Fruit fly (Drosophila melanogaster) whole organism, embryonic: Measurements from ENCODE around the gene Mnn1.

ENCODE experiments used
- CG11398 ChIP-seq: fragments of 200-800 bp; sonication (Bioruptor generic); optimal IDR thresholded peaks from 2 replicates; lab custom pipeline; 2016; ENCODE audit warnings: missing biosample characterization, missing genetic modification characterization
- CG12104 ChIP-seq: fragments of 200-800 bp; sonication (Bioruptor generic); optimal IDR thresholded peaks from 3 replicates; lab custom pipeline; 2016; ENCODE audit warnings: missing biosample characterization, missing genetic modification characterization
- CG12744 ChIP-seq: fragments of 200-800 bp; sonication (Bioruptor generic); optimal IDR thresholded peaks from 2 replicates; lab custom pipeline; 2016; ENCODE audit warnings: missing biosample characterization, missing genetic modification characterization
- CG12769 ChIP-seq: fragments of 200-800 bp; sonication (Bioruptor generic); optimal IDR thresholded peaks from 2 replicates; lab custom pipeline; 2019; ENCODE audit warnings: missing biosample characterization, mild to moderate bottlenecking, missing genetic modification characterization, moderate library complexity
- CG15269 ChIP-seq: fragments of 200-800 bp; sonication (Bioruptor generic); optimal IDR thresholded peaks from 2 replicates; lab custom pipeline; 2018; ENCODE audit warnings: missing biosample characterization, mild to moderate bottlenecking, missing genetic modification characterization, moderate library complexity
- CG1529 ChIP-seq: fragments of 200-800 bp; sonication (Bioruptor generic); optimal IDR thresholded peaks from 3 replicates; lab custom pipeline; 2018; ENCODE audit warnings: missing biosample characterization, missing genetic modification characterization
- CG15601 ChIP-seq: fragments of 200-800 bp; sonication (Bioruptor generic); optimal IDR thresholded peaks from 3 replicates; lab custom pipeline; 2019; ENCODE audit warnings: missing biosample characterization, mild to moderate bottlenecking, missing genetic modification characterization, moderate library complexity
- CG16779 ChIP-seq: fragments of 200-800 bp; sonication (Bioruptor generic); IDR thresholded peaks from 2 replicates; pipeline ENCODE4 v1.3.6; 2022; ENCODE audit warnings: missing biosample characterization, missing genetic modification characterization
- CG16863 ChIP-seq: fragments of 200-800 bp; sonication (Bioruptor generic); optimal IDR thresholded peaks from 3 replicates; lab custom pipeline; 2016; ENCODE audit warnings: missing biosample characterization, missing genetic modification characterization
- CG2678 ChIP-seq: fragments of 200-800 bp; sonication (Bioruptor generic); optimal IDR thresholded peaks from 3 replicates; lab custom pipeline; 2019; ENCODE audit warnings: missing biosample characterization, mild to moderate bottlenecking, missing genetic modification characterization, moderate library complexity
- CG31441 ChIP-seq: fragments of 200-800 bp; sonication (Bioruptor generic); IDR thresholded peaks from 2 replicates; pipeline ENCODE4 v1.3.6; 2022; ENCODE audit warnings: missing biosample characterization, missing genetic modification characterization
- CG4617 ChIP-seq: fragments of 200-800 bp; sonication (Bioruptor generic); optimal IDR thresholded peaks from 3 replicates; lab custom pipeline; 2016; ENCODE audit warnings: missing biosample characterization, missing genetic modification characterization, borderline replicate concordance
- CG5953 ChIP-seq: fragments of 200-800 bp; sonication (Bioruptor generic); IDR thresholded peaks from 2 replicates; pipeline ENCODE4 v1.3.6; 2022; ENCODE audit warnings: missing biosample characterization, missing genetic modification characterization
- CG6175 ChIP-seq: fragments of 200-800 bp; sonication (Bioruptor generic); IDR thresholded peaks from 3 replicates; pipeline ENCODE4 v1.3.6; 2022; ENCODE audit warnings: missing biosample characterization, missing genetic modification characterization
- CG6272 ChIP-seq: fragments of 200-800 bp; sonication (Bioruptor generic); IDR thresholded peaks from 2 replicates; pipeline ENCODE4 v1.3.6; 2022; ENCODE audit warnings: missing biosample characterization, missing genetic modification characterization
- CG7372 ChIP-seq: fragments of 200-800 bp; sonication (Bioruptor generic); IDR thresholded peaks from 2 replicates; pipeline ENCODE4 v1.3.6; 2022; ENCODE audit warnings: missing biosample characterization, missing genetic modification characterization
- CG7963 ChIP-seq: fragments of 200-800 bp; sonication (Bioruptor generic); IDR thresholded peaks from 3 replicates; pipeline ENCODE4 v1.3.6; 2022; ENCODE audit warnings: missing biosample characterization, missing genetic modification characterization; ENCODE audit not compliant: partially characterized antibody
- CG8089 ChIP-seq: fragments of 200-800 bp; sonication (Bioruptor generic); optimal IDR thresholded peaks from 3 replicates; lab custom pipeline; 2016; ENCODE audit warnings: missing biosample characterization, missing genetic modification characterization
- CG8478 ChIP-seq: fragments of >200 bp; optimal IDR thresholded peaks from 2 replicates; lab custom pipeline; 2018
- CG8924 ChIP-seq: fragments of 200-800 bp; optimal IDR thresholded peaks from 3 replicates; lab custom pipeline; 2019; ENCODE audit warnings: missing biosample characterization, mild to moderate bottlenecking, missing genetic modification characterization, moderate library complexity
- Dp ChIP-seq: fragments of 200-800 bp; sonication (Bioruptor generic); optimal IDR thresholded peaks from 2 replicates; lab custom pipeline; 2018; ENCODE audit warnings: missing biosample characterization, mild to moderate bottlenecking, missing genetic modification characterization, moderate library complexity
- Ets97D ChIP-seq: fragments of 200-800 bp; sonication (Bioruptor generic); optimal IDR thresholded peaks from 3 replicates; lab custom pipeline; 2016; ENCODE audit warnings: missing biosample characterization, missing genetic modification characterization
- Gug ChIP-seq: fragments of 200-800 bp; sonication (Bioruptor generic); IDR thresholded peaks from 4 replicates; pipeline ENCODE4 v1.3.6; 2022; ENCODE audit warnings: missing biosample characterization, missing genetic modification characterization
- HLHmδ ChIP-seq: fragments of 200-800 bp; sonication (Bioruptor generic); optimal IDR thresholded peaks from 2 replicates; lab custom pipeline; 2018; ENCODE audit warnings: missing biosample characterization, mild to moderate bottlenecking, missing genetic modification characterization, moderate library complexity
- MTF-1 ChIP-seq: fragments of 200-800 bp; sonication (Bioruptor generic); optimal IDR thresholded peaks from 2 replicates; lab custom pipeline; 2018; ENCODE audit warnings: missing biosample characterization, mild to moderate bottlenecking, missing genetic modification characterization, borderline replicate concordance
- Meics ChIP-seq: fragments of 200-800 bp; sonication (Bioruptor generic); optimal IDR thresholded peaks from 2 replicates; lab custom pipeline; 2017; ENCODE audit warnings: missing biosample characterization, mild to moderate bottlenecking, missing genetic modification characterization
- Opbp ChIP-seq: fragments of 200-800 bp; sonication (Bioruptor generic); IDR thresholded peaks from 3 replicates; pipeline ENCODE4 v1.3.6; 2022; ENCODE audit warnings: missing biosample characterization, missing genetic modification characterization; ENCODE audit not compliant: partially characterized antibody
- Pdp1 ChIP-seq, 2 experiments: fragments of 200-800 bp; sonication (Bioruptor generic); optimal IDR thresholded peaks; 3 replicates each; lab custom pipeline; 2016; ENCODE audit warnings: missing biosample characterization in 2 of 2, missing genetic modification characterization in 2 of 2, mild to moderate bottlenecking in 1 of 2, moderate library complexity in 1 of 2
- Side ChIP-seq: fragments of 200-800 bp; sonication (Bioruptor generic); optimal IDR thresholded peaks from 2 replicates; lab custom pipeline; 2016; ENCODE audit warnings: missing biosample characterization, missing genetic modification characterization
- TFAM ChIP-seq: fragments of 200-800 bp; sonication (Bioruptor generic); optimal IDR thresholded peaks from 2 replicates; lab custom pipeline; 2017; ENCODE audit warnings: missing biosample characterization, missing genetic modification characterization, inconsistent platforms
- Usf ChIP-seq: fragments of 200-800 bp; sonication (Bioruptor generic); optimal IDR thresholded peaks from 2 replicates; lab custom pipeline; 2017; ENCODE audit warnings: missing genotype, missing biosample characterization, missing genetic modification characterization
- Vsx1 ChIP-seq: fragments of 200-800 bp; sonication (Bioruptor generic); optimal IDR thresholded peaks from 2 replicates; lab custom pipeline; 2017; ENCODE audit warnings: missing biosample characterization, mild to moderate bottlenecking, missing genetic modification characterization, missing genetic modification reagents
- YL-1 ChIP-seq: fragments of 200-800 bp; sonication (Bioruptor generic); optimal IDR thresholded peaks from 3 replicates; lab custom pipeline; 2017; ENCODE audit warnings: missing biosample characterization, mild to moderate bottlenecking, missing genetic modification characterization
- crp ChIP-seq, 2 experiments: fragments of 200-800 bp; sonication (Bioruptor generic); optimal IDR thresholded peaks; 2 replicates in 1 of 2; 3 replicates in 1 of 2; lab custom pipeline; 2017; ENCODE audit warnings: missing biosample characterization in 2 of 2, missing genetic modification characterization in 2 of 2, mild to moderate bottlenecking in 1 of 2, moderate library complexity in 1 of 2
- dysf ChIP-seq: fragments of 200-800 bp; sonication (Bioruptor generic); IDR thresholded peaks from 3 replicates; pipeline ENCODE4 v1.3.6; 2022; ENCODE audit warnings: missing biosample characterization, missing genetic modification characterization
- esg ChIP-seq: fragments of 200-800 bp; sonication (Bioruptor generic); conservative IDR thresholded peaks from 2 replicates; pipeline ENCODE4 v1.3.6; 2022; ENCODE audit warnings: missing biosample characterization, missing genetic modification characterization
- ewg ChIP-seq: fragments of 200-800 bp; sonication (Bioruptor generic); optimal IDR thresholded peaks from 3 replicates; lab custom pipeline; 2017; ENCODE audit warnings: mild to moderate bottlenecking, missing biosample characterization, missing genetic modification reagents, missing genetic modification characterization
- jigr1 ChIP-seq: fragments of 200-800 bp; sonication (Bioruptor generic); IDR thresholded peaks from 3 replicates; pipeline ENCODE4 v1.3.6; 2022; ENCODE audit warnings: missing biosample characterization, missing genetic modification characterization
- p53 ChIP-seq: fragments of 200-800 bp; sonication (Bioruptor generic); optimal IDR thresholded peaks from 2 replicates; lab custom pipeline; 2016; ENCODE audit warnings: missing biosample characterization, missing genetic modification characterization
- pan ChIP-seq, 4 experiments: fragments of >200 bp in 3 of 4; fragments of 200-800 bp in 1 of 4; sonication (Bioruptor generic) in 1 of 4; optimal IDR thresholded peaks in 3 of 4; IDR thresholded peaks in 1 of 4; 2 replicates each; pipeline versions ENCODE4 v1.3.6 to Lab custom; 2017 to 2022; ENCODE audit warnings: missing biosample characterization in 2 of 4, missing genetic modification characterization in 2 of 4, mixed read lengths in 1 of 4
- psq ChIP-seq: fragments of 200-800 bp; sonication (Bioruptor generic); optimal IDR thresholded peaks from 2 replicates; lab custom pipeline; 2017; ENCODE audit warnings: missing biosample characterization, missing genetic modification characterization
- pum ChIP-seq: fragments of 200-800 bp; sonication (Bioruptor generic); optimal IDR thresholded peaks from 2 replicates; lab custom pipeline; 2016; ENCODE audit warnings: missing biosample characterization, missing genetic modification characterization
- repo ChIP-seq: fragments of 200-800 bp; sonication (Bioruptor generic); optimal IDR thresholded peaks from 2 replicates; lab custom pipeline; 2016; ENCODE audit warnings: missing biosample characterization, missing genetic modification characterization
- ro ChIP-seq: fragments of 200-800 bp; sonication (Bioruptor generic); IDR thresholded peaks from 2 replicates; pipeline ENCODE4 v1.3.6; 2022; ENCODE audit warnings: missing biosample characterization, missing genetic modification characterization
- salm ChIP-seq: fragments of 200-800 bp; sonication (Bioruptor generic); optimal IDR thresholded peaks from 2 replicates; lab custom pipeline; 2018; ENCODE audit warnings: missing biosample characterization, mild to moderate bottlenecking, missing genetic modification characterization
- scrt ChIP-seq: fragments of 200-800 bp; sonication (Bioruptor generic); optimal IDR thresholded peaks from 2 replicates; lab custom pipeline; 2018; ENCODE audit warnings: missing biosample characterization, mild to moderate bottlenecking, missing genetic modification characterization, moderate library complexity
- sens-2 ChIP-seq: fragments of 200-800 bp; sonication (Bioruptor generic); IDR thresholded peaks from 2 replicates; pipeline ENCODE4 v1.3.6; 2022; ENCODE audit warnings: missing biosample characterization, missing genetic modification characterization
- slp2 ChIP-seq: fragments of 200-800 bp; sonication (Bioruptor generic); optimal IDR thresholded peaks from 2 replicates; lab custom pipeline; 2016; ENCODE audit warnings: missing biosample characterization, missing genetic modification characterization
- ssp ChIP-seq: fragments of 200-800 bp; sonication (Bioruptor generic); IDR thresholded peaks from 2 replicates; pipeline ENCODE4 v1.3.6; 2022; ENCODE audit warnings: missing biosample characterization, missing genetic modification characterization
- tna ChIP-seq: fragments of 200-800 bp; sonication (Bioruptor generic); IDR thresholded peaks from 2 replicates; pipeline ENCODE4 v1.3.6; 2022; ENCODE audit warnings: missing biosample characterization, missing genetic modification characterization; ENCODE audit not compliant: partially characterized antibody
- wor ChIP-seq: fragments of 200-800 bp; sonication (Bioruptor generic); IDR thresholded peaks from 2 replicates; pipeline ENCODE4 v1.3.6; 2022; ENCODE audit warnings: missing biosample characterization, missing genetic modification characterization

The Mnn1 gene

dm6 chr2L:7065687-7066086 is 9.6 kb downstream of the Mnn1 start, which contains the start of gene Nuf2 (continued):
- TF ChIP-seq YL-1 (peak; percentile 17), CG2678 (tag; lab: Kevin White, UChicago) (no peak), Dp (GFP tag; lab: Kevin White, UChicago) (peak; percentile 80), dysf (no peak), Side (GFP tag; lab: Kevin White, UChicago) (no peak), Usf (GFP tag; lab: Kevin White, UChicago) (no peak), MTF-1 (GFP tag; lab: Kevin White, UChicago) (no peak), ssp (peak; percentile 98), CG4617 (GFP tag; lab: Kevin White, UChicago) (peak; percentile 43), pan (optimal IDR thresholded peaks at IDR 0.05; lab: Kevin White, UChicago) (no peak), pan (GFP tag; optimal IDR thresholded peaks at IDR 0.05 in 1 of 2, IDR thresholded peaks at IDR 0.05 in 1 of 2) (peak in 1 of 2 experiments; percentile 27), CG15601 (tag; lab: Kevin White, UChicago) (no peak), CG31441 (no peak), crp (GFP tag; optimal IDR thresholded peaks at IDR 0.05; lab: Kevin White, UChicago) (no peak), CG6175 (GFP tag; lab: Robert Waterston, UW) (no peak), CG12104 (GFP tag; lab: Kevin White, UChicago) (no peak), CG7963 (GFP tag; lab: Robert Waterston, UW) (no peak), CG12744 (no peak), CG8478 (lab: Kevin White, UChicago) (no peak), CG11398 (no peak), tna (GFP tag; lab: Robert Waterston, UW) (no peak), CG5953 (no peak), ro (no peak), TFAM (GFP tag; lab: Kevin White, UChicago) (no peak), Gug (GFP tag; lab: Robert Waterston, UW) (no peak), CG16779 (0 out of 2 replicates have a peak, but pooled peaks have one; percentile 26), CG8089 (no peak), scrt (GFP tag; lab: Kevin White, UChicago) (no peak), esg (GFP tag; lab: Robert Waterston, UW) (no peak), jigr1 (no peak), CG8924 (tag; lab: Kevin White, UChicago) (no peak), repo (no peak), pum (GFP tag; lab: Kevin White, UChicago) (no peak), CG1529 (no peak), sens-2 (GFP tag; lab: Robert Waterston, UW) (no peak), psq (GFP tag; lab: Kevin White, UChicago) (no peak), wor (GFP tag; lab: Robert Waterston, UW) (no peak), CG16863 (no peak), HLHmδ (GFP tag; lab: Kevin White, UChicago) (no peak), ewg (GFP tag; lab: Kevin White, UChicago) (no peak), Pdp1 (GFP tag; optimal IDR thresholded peaks at IDR 0.05; lab: Kevin White, UChicago) (peak in 1 of 2 experiments; percentile 24), salm (no peak), Ets97D (peak; percentile 73), CG6272 (GFP tag; lab: Robert Waterston, UW) (no peak), Vsx1 (GFP tag; lab: Kevin White, UChicago) (no peak), CG7372 (GFP tag; lab: Robert Waterston, UW) (no peak), CG15269 (tag; lab: Kevin White, UChicago) (no peak), Opbp (GFP tag; lab: Robert Waterston, UW) (peak; percentile 43; the same call in 1 of the 3 replicates), slp2 (GFP tag; lab: Kevin White, UChicago) (no peak), CG12769 (peak; percentile 24), p53 (GFP tag; lab: Kevin White, UChicago) (no peak), Meics (GFP tag; lab: Kevin White, UChicago) (no peak)
